Worm (Caenorhabditis elegans): ENCODE data around the gene unc-71.

- no peak for TF ChIP-seq sea-2 (GFP tag; IDR thresholded peaks at IDR 0.05)
- no peak for TF ChIP-seq T26A5.8 (tag; optimal IDR thresholded peaks at IDR 0.05)
- no peak for TF ChIP-seq dox-1 (GFP tag; IDR thresholded peaks at IDR 0.05)
- no peak for TF ChIP-seq athp-1 (tag; optimal IDR thresholded peaks at IDR 0.05)
- no peak for TF ChIP-seq unc-62 (GFP tag; optimal IDR thresholded peaks at IDR 0.05)
- no peak for TF ChIP-seq attf-3 (GFP tag; conservative IDR thresholded peaks at IDR 0.05)
- no peak for TF ChIP-seq snpc-1.1 (tag; optimal IDR thresholded peaks at IDR 0.05; ENCODE audit: insufficient read depth)
- TF ChIP-seq efl-1 (GFP tag; optimal IDR thresholded peaks at IDR 0.05) = no peak
- TF ChIP-seq C17E4.6 (GFP tag; IDR thresholded peaks at IDR 0.05) = no peak
- TF ChIP-seq nhr-80 (tag; optimal IDR thresholded peaks at IDR 0.05) = no peak
- TF ChIP-seq F49E8.2 (tag; optimal IDR thresholded peaks at IDR 0.05; ENCODE audit: insufficient read depth) = no peak
- TF ChIP-seq ztf-22 (GFP tag; optimal IDR thresholded peaks at IDR 0.05) = no peak
These were observed 31.4 kb downstream of the unc-71 start for ce11 chrIII:12860119-12860518.

Measured in whole organism, young adult.